Worm (Caenorhabditis elegans) whole organism, L4/young adult: ENCODE measurements around the gene F28C1.1.

ENCODE experiments used
- W03F9.2 ChIP-seq: fragments of 150-350 bp; optimal IDR thresholded peaks from 2 replicates; lab custom pipeline; 2014; ENCODE audit warnings: missing biosample characterization, missing genetic modification characterization
- dao-5 ChIP-seq: sonication (generic microtip); optimal IDR thresholded peaks from 2 replicates; lab custom pipeline; 2016; ENCODE audit warnings: missing genotype, missing genetic modification characterization, moderate library complexity, missing compliant biosample characterization
- him-1 ChIP-seq: sonication (generic microtip); optimal IDR thresholded peaks from 2 replicates; lab custom pipeline; 2016; ENCODE audit warnings: missing genotype, missing genetic modification reagents, missing genetic modification characterization, missing compliant biosample characterization

- TF ChIP-seq dao-5 = no peak
- no peak for TF ChIP-seq W03F9.2 (tag; lab: Kevin White, UChicago)
- no peak for TF ChIP-seq him-1 (tag; lab: Kevin White, UChicago)
Observed at ce11 chrV:12411909-12412308, 38.7 kb upstream of the F28C1.1 start, which contains the start of gene cdr-7.
